Fruit fly (Drosophila melanogaster): ENCODE results near the gene Cht11.

The Cht11 gene

dm6 chrX:6856332-6856995 lies 7.1 kb upstream of the Cht11 start (continued):
- peak; percentile 79 for TF ChIP-seq CG18262 (tag; optimal IDR thresholded peaks at IDR 0.05)
- TF ChIP-seq H2.0 (GFP tag; IDR thresholded peaks at IDR 0.05), result peak; percentile 57; the same call in 1 of the 2 replicates
- peak; percentile 41; the same call in 1 of the 2 replicates for TF ChIP-seq MBD-R2 (GFP tag; IDR thresholded peaks at IDR 0.05)
- TF ChIP-seq Mes4 (GFP tag; optimal IDR thresholded peaks at IDR 0.05), result no peak
- no peak for TF ChIP-seq CG9797 (GFP tag; optimal IDR thresholded peaks at IDR 0.05)
- peak; percentile 38 for TF ChIP-seq trem (tag; optimal IDR thresholded peaks at IDR 0.05)
- peak; percentile 68; the same call in 1 of the 2 replicates for TF ChIP-seq CG10321 (GFP tag; IDR thresholded peaks at IDR 0.05)
- TF ChIP-seq CG6689 (GFP tag; IDR thresholded peaks at IDR 0.05), result peak; percentile 71
- TF ChIP-seq CG8359 (GFP tag; optimal IDR thresholded peaks at IDR 0.05; ENCODE audit: borderline replicate concordance), result no peak
- no peak for TF ChIP-seq Pdp1 (GFP tag; optimal IDR thresholded peaks at IDR 0.05)
- peak; percentile 60; the same call in 2 of the 3 replicates for TF ChIP-seq CG11093 (GFP tag; IDR thresholded peaks at IDR 0.05)
- peak; percentile 75 for TF ChIP-seq seq (GFP tag; IDR thresholded peaks at IDR 0.05)
- TF ChIP-seq dmrt99B (tag; optimal IDR thresholded peaks at IDR 0.05), result peak; percentile 85
- TF ChIP-seq CHES-1-like (GFP tag; optimal IDR thresholded peaks at IDR 0.05), result no peak
- 0 out of 2 replicates have a peak, but pooled peaks have one; percentile 9 for TF ChIP-seq Lim3 (GFP tag; IDR thresholded peaks at IDR 0.05)
- peak; percentile 50 for TF ChIP-seq CG32767 (GFP tag; IDR thresholded peaks at IDR 0.05)
- TF ChIP-seq B-H2 (GFP tag; optimal IDR thresholded peaks at IDR 0.05), result no peak
- TF ChIP-seq H15 (GFP tag; IDR thresholded peaks at IDR 0.05), result peak; percentile 68; the same call in 2 of the 3 replicates
- no peak for TF ChIP-seq CG17802 (tag; optimal IDR thresholded peaks at IDR 0.05)
- peak; percentile 75 for TF ChIP-seq Aef1 (GFP tag; IDR thresholded peaks at IDR 0.05)
- TF ChIP-seq CG8765 (GFP tag; IDR thresholded peaks at IDR 0.05), result no peak
- TF ChIP-seq bigmax (GFP tag; optimal IDR thresholded peaks at IDR 0.05), result no peak
- no peak for TF ChIP-seq ro (GFP tag; IDR thresholded peaks at IDR 0.05)
- 0 out of 3 replicates have a peak, but pooled peaks have one; percentile 33 for TF ChIP-seq CG6175 (GFP tag; IDR thresholded peaks at IDR 0.05)
- TF ChIP-seq Hr3 (GFP tag; optimal IDR thresholded peaks at IDR 0.05), result peak; percentile 51
- peak; percentile 16 for TF ChIP-seq pum (GFP tag; optimal IDR thresholded peaks at IDR 0.05)
- peak; percentile 16 for TF ChIP-seq CG5180 (GFP tag; optimal IDR thresholded peaks at IDR 0.05)
- TF ChIP-seq Myb (GFP tag; optimal IDR thresholded peaks at IDR 0.05), result no peak
- peak; percentile 72 for TF ChIP-seq CG10209 (GFP tag; optimal IDR thresholded peaks at IDR 0.05)
- no peak for TF ChIP-seq wek (GFP tag; optimal IDR thresholded peaks at IDR 0.05)
- no peak for TF ChIP-seq CG7786 (GFP tag; optimal IDR thresholded peaks at IDR 0.05)
- peak; percentile 52 for TF ChIP-seq CG9817 (tag; optimal IDR thresholded peaks at IDR 0.05)
- no peak for TF ChIP-seq CG4854 (GFP tag; optimal IDR thresholded peaks at IDR 0.05)
- TF ChIP-seq vfl (GFP tag; optimal IDR thresholded peaks at IDR 0.05), result no peak
- peak; percentile 46 for TF ChIP-seq Nf-YC (tag; optimal IDR thresholded peaks at IDR 0.05)
- TF ChIP-seq CG11504 (tag; optimal IDR thresholded peaks at IDR 0.05), result peak; percentile 87
- TF ChIP-seq crol (GFP tag; IDR thresholded peaks at IDR 0.05), result peak; percentile 85
- no peak for TF ChIP-seq CG4707 (GFP tag; optimal IDR thresholded peaks at IDR 0.05)
- TF ChIP-seq kni (GFP tag; optimal IDR thresholded peaks at IDR 0.05), result no peak
- peak; percentile 52 for TF ChIP-seq CG15514 (GFP tag; optimal IDR thresholded peaks at IDR 0.05)
- no peak for TF ChIP-seq Hey (tag; optimal IDR thresholded peaks at IDR 0.05)
- TF ChIP-seq gcm (GFP tag; optimal IDR thresholded peaks at IDR 0.05), result peak; percentile 43
- no peak for TF ChIP-seq CG3995 (GFP tag; optimal IDR thresholded peaks at IDR 0.05)
- TF ChIP-seq tio (GFP tag; optimal IDR thresholded peaks at IDR 0.05), result peak; percentile 18
- TF ChIP-seq CG17359 (tag; optimal IDR thresholded peaks at IDR 0.05), result peak; percentile 82
- peak; percentile 81 for TF ChIP-seq HLH3B (GFP tag; IDR thresholded peaks at IDR 0.05)
- TF ChIP-seq zen (tag; optimal IDR thresholded peaks at IDR 0.05), result peak; percentile 33
- peak; percentile 38 for TF ChIP-seq Deaf1 (tag; optimal IDR thresholded peaks at IDR 0.05)
- TF ChIP-seq bcd (GFP tag; optimal IDR thresholded peaks at IDR 0.05), result peak; percentile 77
